Worm (Caenorhabditis elegans) whole organism, L4 larva: ENCODE data around the gene str-264.

ENCODE experiments used
- D1046.2 ChIP-seq: fragments of 200-800 bp; sonication (Bioruptor generic); IDR thresholded peaks from 2 replicates; pipeline ENCODE4 v1.3.6; 2022; ENCODE audit warnings: missing genetic modification characterization, missing compliant biosample characterization
- F10B5.3 ChIP-seq: sonication (generic microtip); optimal IDR thresholded peaks from 2 replicates; lab custom pipeline; 2016; ENCODE audit warnings: mild to moderate bottlenecking, missing genetic modification characterization, missing compliant biosample characterization
- F26F4.8 ChIP-seq: fragments of 200-800 bp; sonication (Bioruptor generic); conservative IDR thresholded peaks from 2 replicates; pipeline ENCODE4 v1.3.6; 2022; ENCODE audit warnings: missing genetic modification characterization, missing compliant biosample characterization
- F37D6.2 ChIP-seq: sonication (generic microtip); optimal IDR thresholded peaks from 2 replicates; lab custom pipeline; 2016; ENCODE audit warnings: mild to moderate bottlenecking, missing genetic modification characterization, missing compliant biosample characterization
- F44E2.7 ChIP-seq: fragments of 200-800 bp; sonication (Bioruptor generic); IDR thresholded peaks from 2 replicates; pipeline ENCODE4 v2.1.2; 2022; ENCODE audit warnings: missing genetic modification characterization, missing compliant biosample characterization
- F49E8.2 ChIP-seq: sonication (generic microtip); optimal IDR thresholded peaks from 2 replicates; lab custom pipeline; 2016; ENCODE audit warnings: missing compliant biosample characterization, mild to moderate bottlenecking, missing genetic modification characterization, borderline replicate concordance
- aha-1 ChIP-seq: fragments of 150-350 bp; peaks from one replicate; lab custom pipeline; 2014; ENCODE audit warnings: missing biosample characterization, missing genetic modification characterization
- arid-1 ChIP-seq: fragments of 200-800 bp; sonication (Bioruptor generic); conservative IDR thresholded peaks from 2 replicates; pipeline ENCODE4 v1.3.6; 2022; ENCODE audit warnings: missing genetic modification reagents, missing genetic modification characterization, missing compliant biosample characterization
- ceh-20 ChIP-seq: fragments of 200-800 bp; sonication (Bioruptor generic); IDR thresholded peaks from 2 replicates; pipeline ENCODE4 v1.3.6; 2022; ENCODE audit warnings: missing genetic modification reagents, missing genetic modification characterization, missing compliant biosample characterization
- ceh-32 ChIP-seq: sonication (generic microtip); optimal IDR thresholded peaks from 2 replicates; lab custom pipeline; 2016; ENCODE audit warnings: mild to moderate bottlenecking, missing genetic modification characterization, missing compliant biosample characterization; ENCODE audit not compliant: poor library complexity
- ceh-44 ChIP-seq: fragments of 200-800 bp; sonication (Bioruptor generic); IDR thresholded peaks from 2 replicates; pipeline ENCODE4 v1.3.6; 2022; ENCODE audit warnings: missing genetic modification reagents, missing genetic modification characterization, missing compliant biosample characterization
- ctbp-1 ChIP-seq: fragments of 200-800 bp; sonication (Bioruptor generic); IDR thresholded peaks from 2 replicates; pipeline ENCODE4 v1.3.6; 2022; ENCODE audit warnings: missing genetic modification reagents, missing genetic modification characterization, missing compliant biosample characterization
- daf-16 ChIP-seq, 3 experiments: sonication (generic microtip); optimal IDR thresholded peaks; 2 replicates each; lab custom pipeline; 2016 to 2017; ENCODE audit warnings: missing genetic modification characterization in 3 of 3, missing genetic modification reagents in 3 of 3, mild to moderate bottlenecking in 2 of 3, missing compliant biosample characterization in 2 of 3, missing biosample characterization in 1 of 3, moderate library complexity in 1 of 3
- duxl-1 ChIP-seq: sonication (generic microtip); optimal IDR thresholded peaks from 2 replicates; lab custom pipeline; 2016; ENCODE audit warnings: mild to moderate bottlenecking, missing genetic modification characterization, moderate library complexity, missing compliant biosample characterization; ENCODE audit not compliant: poor library complexity
- dve-1 ChIP-seq: sonication (generic microtip); optimal IDR thresholded peaks from 2 replicates; lab custom pipeline; 2017; ENCODE audit warnings: antibody characterized with exemption, mild to moderate bottlenecking, missing genetic modification characterization, missing compliant biosample characterization; ENCODE audit not compliant: insufficient read depth
- egl-27 ChIP-seq: sonication (generic microtip); optimal IDR thresholded peaks from 3 replicates; lab custom pipeline; 2017; ENCODE audit warnings: missing biosample characterization, missing genetic modification reagents, missing genetic modification characterization
- fkh-10 ChIP-seq: fragments of 150-350 bp; optimal IDR thresholded peaks from 2 replicates; lab custom pipeline; 2014; ENCODE audit warnings: missing biosample characterization, missing genetic modification reagents, missing genetic modification characterization
- fos-1 ChIP-seq: fragments of 150-350 bp; optimal IDR thresholded peaks from 2 replicates; lab custom pipeline; 2014; ENCODE audit warnings: missing biosample characterization, missing genetic modification characterization
- gei-8 ChIP-seq: fragments of 200-800 bp; sonication (Bioruptor generic); optimal IDR thresholded peaks from 2 replicates; lab custom pipeline; 2018; ENCODE audit warnings: mild to moderate bottlenecking, missing genetic modification characterization, missing compliant biosample characterization
- hlh-11 ChIP-seq: fragments of 200-800 bp; sonication (Bioruptor generic); optimal IDR thresholded peaks from 2 replicates; lab custom pipeline; 2018; ENCODE audit warnings: mild to moderate bottlenecking, missing genetic modification characterization, missing compliant biosample characterization
- hlh-30 ChIP-seq: sonication (generic microtip); optimal IDR thresholded peaks from 2 replicates; lab custom pipeline; 2017; ENCODE audit warnings: antibody characterized with exemption, mild to moderate bottlenecking, missing genetic modification characterization, missing compliant biosample characterization; ENCODE audit not compliant: insufficient read depth
- hmg-1.1 ChIP-seq: fragments of 200-800 bp; sonication (Bioruptor generic); IDR thresholded peaks from 2 replicates; pipeline ENCODE4 v1.3.6; 2022; ENCODE audit warnings: missing genetic modification reagents, missing genetic modification characterization, missing compliant biosample characterization
- lin-1 ChIP-seq: fragments of 200-800 bp; sonication (Bioruptor generic); IDR thresholded peaks from 2 replicates; pipeline ENCODE4 v1.3.6; 2022; ENCODE audit warnings: missing genetic modification reagents, missing genetic modification characterization, missing compliant biosample characterization
- lin-15B ChIP-seq: fragments of 150-350 bp; sonication (generic microtip); optimal IDR thresholded peaks from 3 replicates; lab custom pipeline; 2014; ENCODE audit warnings: missing biosample characterization, missing genetic modification characterization
- lin-38 ChIP-seq: fragments of 200-800 bp; sonication (Bioruptor generic); IDR thresholded peaks from 2 replicates; pipeline ENCODE4 v1.3.6; 2022; ENCODE audit warnings: missing genetic modification reagents, missing genetic modification characterization, missing compliant biosample characterization
- madf-9 ChIP-seq: fragments of 200-800 bp; sonication (Bioruptor generic); conservative IDR thresholded peaks from 2 replicates; pipeline ENCODE4 v1.3.6; 2022; ENCODE audit warnings: missing genetic modification reagents, missing genetic modification characterization, missing compliant biosample characterization
- mdt-29 ChIP-seq: fragments of 200-800 bp; sonication (Bioruptor generic); IDR thresholded peaks from 2 replicates; pipeline ENCODE4 v1.3.6; 2022; ENCODE audit warnings: missing genetic modification reagents, missing genetic modification characterization, missing compliant biosample characterization
- mep-1 ChIP-seq: fragments of 150-350 bp; sonication (generic microtip); optimal IDR thresholded peaks from 3 replicates; lab custom pipeline; 2014; ENCODE audit warnings: missing biosample characterization, missing genetic modification characterization
- mes-2 ChIP-seq: sonication (generic microtip); optimal IDR thresholded peaks from 2 replicates; lab custom pipeline; 2016; ENCODE audit warnings: missing genotype, mild to moderate bottlenecking, missing genetic modification characterization, missing compliant biosample characterization; ENCODE audit not compliant: poor library complexity, severe bottlenecking
- nhr-102 ChIP-seq: sonication (generic microtip); optimal IDR thresholded peaks from 2 replicates; lab custom pipeline; 2016; ENCODE audit warnings: mild to moderate bottlenecking, missing genetic modification characterization, moderate library complexity, missing compliant biosample characterization
- nhr-25 ChIP-seq: sonication (generic microtip); optimal IDR thresholded peaks from 2 replicates; lab custom pipeline; 2017; ENCODE audit warnings: missing genetic modification characterization, mild to moderate bottlenecking, missing compliant biosample characterization, antibody characterized with exemption, moderate library complexity, borderline replicate concordance; ENCODE audit not compliant: insufficient read depth
- nhr-28 ChIP-seq: fragments of 150-350 bp; optimal IDR thresholded peaks from 2 replicates; lab custom pipeline; 2014; ENCODE audit warnings: missing biosample characterization, missing genetic modification characterization
- nhr-6 ChIP-seq: fragments of 150-350 bp; optimal IDR thresholded peaks from 2 replicates; lab custom pipeline; 2014; ENCODE audit warnings: missing biosample characterization, missing genetic modification characterization
- pha-4 ChIP-seq, 2 experiments: fragments of 150-350 bp in 1 of 2; fragments of 200-800 bp in 1 of 2; sonication (Bioruptor generic) in 1 of 2; IDR thresholded peaks in 1 of 2; optimal IDR thresholded peaks in 1 of 2; 2 replicates each; pipeline versions ENCODE4 v1.3.6 to Lab custom; 2014 to 2022; ENCODE audit warnings: missing genetic modification characterization in 2 of 2, missing genetic modification reagents in 2 of 2, missing biosample characterization in 1 of 2, missing compliant biosample characterization in 1 of 2
- php-3 ChIP-seq: fragments of 200-800 bp; sonication (Bioruptor generic); IDR thresholded peaks from 2 replicates; pipeline ENCODE4 v1.3.6; 2022; ENCODE audit warnings: missing genetic modification reagents, missing genetic modification characterization, missing compliant biosample characterization
- sdz-12 ChIP-seq: fragments of 200-800 bp; sonication (Bioruptor generic); optimal IDR thresholded peaks from 2 replicates; lab custom pipeline; 2018; ENCODE audit warnings: mild to moderate bottlenecking, missing genetic modification characterization, missing compliant biosample characterization
- snpc-4 ChIP-seq: fragments of 150-350 bp; optimal IDR thresholded peaks from 2 replicates; lab custom pipeline; 2014; ENCODE audit warnings: missing biosample characterization, missing genetic modification characterization
- spr-1 ChIP-seq: sonication (generic microtip); optimal IDR thresholded peaks from 2 replicates; lab custom pipeline; 2016; ENCODE audit warnings: mild to moderate bottlenecking, missing genetic modification characterization, missing compliant biosample characterization
- unc-130 ChIP-seq: sonication (generic microtip); optimal IDR thresholded peaks from 2 replicates; lab custom pipeline; 2016; ENCODE audit warnings: missing genetic modification reagents, missing genetic modification characterization, missing compliant biosample characterization
- vab-7 ChIP-seq: fragments of 200-800 bp; sonication (Bioruptor generic); IDR thresholded peaks from 2 replicates; pipeline ENCODE4 v1.3.6; 2022; ENCODE audit warnings: missing genetic modification reagents, missing genetic modification characterization, missing compliant biosample characterization
- zag-1 ChIP-seq: fragments of 150-350 bp; optimal IDR thresholded peaks from 2 replicates; lab custom pipeline; 2014; ENCODE audit warnings: missing biosample characterization, missing genetic modification characterization
- zip-11 ChIP-seq: fragments of 200-800 bp; sonication (Bioruptor generic); IDR thresholded peaks from 2 replicates; pipeline ENCODE4 v1.3.6; 2022; ENCODE audit warnings: missing genetic modification characterization, missing compliant biosample characterization
- zip-2 ChIP-seq: fragments of 150-350 bp; optimal IDR thresholded peaks from 2 replicates; lab custom pipeline; 2014; ENCODE audit warnings: missing biosample characterization, missing genetic modification characterization
- ztf-7 ChIP-seq: fragments of 150-350 bp; optimal IDR thresholded peaks from 2 replicates; lab custom pipeline; 2014; ENCODE audit warnings: missing biosample characterization, missing genetic modification characterization

The str-264 gene

ce11 chrV:15512856-15513756 is 20.7 kb upstream of the str-264 start (continued):
- no peak for TF ChIP-seq F26F4.8 (GFP tag; lab: Robert Waterston, UW)
- peak; percentile 21 for TF ChIP-seq mes-2
- TF ChIP-seq lin-1 (GFP tag; lab: Robert Waterston, UW), result no peak
- TF ChIP-seq gei-8 (GFP tag; lab: Kevin White, UChicago), result no peak
- TF ChIP-seq sdz-12 (GFP tag; lab: Kevin White, UChicago), result no peak
- no peak for TF ChIP-seq zag-1 (tag; lab: Kevin White, UChicago)
- TF ChIP-seq unc-130, result peak; percentile 11
- no peak for TF ChIP-seq fkh-10 (GFP tag; lab: Kevin White, UChicago)
- TF ChIP-seq ctbp-1 (GFP tag; lab: Robert Waterston, UW), result no peak
- TF ChIP-seq ztf-7 (tag; lab: Kevin White, UChicago), result no peak
- TF ChIP-seq fos-1 (tag; lab: Kevin White, UChicago), result no peak

- TF ChIP-seq ceh-20 (GFP tag; lab: Robert Waterston, UW) (0 out of 2 replicates have a peak, but pooled peaks have one; percentile 40), zag-1 (tag; lab: Kevin White, UChicago) (no peak), madf-9 (no peak), hmg-1.1 (peak; percentile 60; the same call in 1 of the 2 replicates), vab-7 (GFP tag; lab: Robert Waterston, UW) (peak; percentile 38; the same call in 1 of the 2 replicates), F37D6.2 (peak; percentile 47), F10B5.3 (peak; percentile 56), daf-16 (GFP tag; optimal IDR thresholded peaks at IDR 0.05; lab: Kevin White, UChicago) (peak in 1 of 2 experiments; percentile 42), daf-16 (tag; optimal IDR thresholded peaks at IDR 0.05; lab: Kevin White, UChicago) (peak; percentile 47), lin-38 (GFP tag; lab: Robert Waterston, UW) (peak; percentile 78), D1046.2 (GFP tag; lab: Robert Waterston, UW) (peak; percentile 100), nhr-6 (peak; percentile 42), aha-1 (tag; lab: Kevin White, UChicago) (peak; percentile 87), pha-4 (GFP tag; IDR thresholded peaks at IDR 0.05; lab: Robert Waterston, UW) (no peak), pha-4 (tag; optimal IDR thresholded peaks at IDR 0.05; lab: Kevin White, UChicago) (peak; percentile 80), ceh-44 (peak; percentile 35; the same call in 1 of the 2 replicates), nhr-25 (tag; lab: Kevin White, UChicago) (no peak), F49E8.2 (tag; lab: Kevin White, UChicago) (peak; percentile 60), egl-27 (tag; lab: Kevin White, UChicago) (no peak), nhr-102 (tag; lab: Kevin White, UChicago) (peak; percentile 64), snpc-4 (tag; lab: Kevin White, UChicago) (peak; percentile 21), fkh-10 (GFP tag; lab: Kevin White, UChicago) (peak; percentile 29), duxl-1 (tag; lab: Kevin White, UChicago) (peak; percentile 65), lin-15B (tag; lab: Kevin White, UChicago) (no peak), dve-1 (tag; lab: Kevin White, UChicago) (peak; percentile 70), nhr-28 (tag; lab: Kevin White, UChicago) (peak; percentile 42), spr-1 (peak; percentile 58), F44E2.7 (GFP tag; lab: Robert Waterston, UW) (no peak), arid-1 (peak; percentile 70; the same call in 1 of the 2 replicates), hlh-11 (tag; lab: Kevin White, UChicago) (peak; percentile 56), ceh-32 (no peak), mep-1 (tag; lab: Kevin White, UChicago) (peak; percentile 83), php-3 (GFP tag; lab: Robert Waterston, UW) (0 out of 2 replicates have a peak, but pooled peaks have one; percentile 26), mes-2 (peak; percentile 94), hlh-30 (tag; lab: Kevin White, UChicago) (peak; percentile 76), mdt-29 (GFP tag; lab: Robert Waterston, UW) (no peak), zip-11 (no peak), zip-2 (no peak)
Measured at ce11 chrV:15511613-15512216, 19.3 kb upstream of the str-264 start, which contains the start of gene rpl-38. rpl-38 (plus strand) TSS chrV:15512166.
